Worm (Caenorhabditis elegans) whole organism, L4 larva: Measurements from ENCODE around the gene gasr-8.

Experiments used
- D1046.2 ChIP-seq: fragments of 200-800 bp; sonication (Bioruptor generic); IDR thresholded peaks from 2 replicates; pipeline ENCODE4 v1.3.6; 2022; ENCODE audit warnings: missing genetic modification characterization, missing compliant biosample characterization
- R02D3.7 ChIP-seq: fragments of 150-350 bp; sonication (generic microtip); optimal IDR thresholded peaks from 3 replicates; lab custom pipeline; 2014; ENCODE audit warnings: missing biosample characterization, missing genetic modification characterization
- T20F7.1 ChIP-seq: fragments of 200-800 bp; sonication (Bioruptor generic); optimal IDR thresholded peaks from 2 replicates; lab custom pipeline; 2018; ENCODE audit warnings: mild to moderate bottlenecking, missing genetic modification characterization, missing compliant biosample characterization
- ZK337.2 ChIP-seq: fragments of 200-800 bp; sonication (Bioruptor generic); IDR thresholded peaks from 2 replicates; pipeline ENCODE4 v1.3.6; 2022; ENCODE audit warnings: missing genetic modification reagents, missing genetic modification characterization, missing compliant biosample characterization
- aha-1 ChIP-seq: fragments of 150-350 bp; peaks from one replicate; lab custom pipeline; 2014; ENCODE audit warnings: missing biosample characterization, missing genetic modification characterization
- attf-4 ChIP-seq: sonication (generic microtip); optimal IDR thresholded peaks from 3 replicates; lab custom pipeline; 2017; ENCODE audit warnings: missing biosample characterization, missing genetic modification characterization
- ceh-32 ChIP-seq: sonication (generic microtip); optimal IDR thresholded peaks from 2 replicates; lab custom pipeline; 2016; ENCODE audit warnings: mild to moderate bottlenecking, missing genetic modification characterization, missing compliant biosample characterization; ENCODE audit not compliant: poor library complexity
- ceh-44 ChIP-seq: fragments of 200-800 bp; sonication (Bioruptor generic); IDR thresholded peaks from 2 replicates; pipeline ENCODE4 v1.3.6; 2022; ENCODE audit warnings: missing genetic modification reagents, missing genetic modification characterization, missing compliant biosample characterization
- daf-16 ChIP-seq, 3 experiments: sonication (generic microtip); optimal IDR thresholded peaks; 2 replicates each; lab custom pipeline; 2016 to 2017; ENCODE audit warnings: missing genetic modification characterization in 3 of 3, missing genetic modification reagents in 3 of 3, mild to moderate bottlenecking in 2 of 3, missing compliant biosample characterization in 2 of 3, missing biosample characterization in 1 of 3, moderate library complexity in 1 of 3
- duxl-1 ChIP-seq: sonication (generic microtip); optimal IDR thresholded peaks from 2 replicates; lab custom pipeline; 2016; ENCODE audit warnings: mild to moderate bottlenecking, missing genetic modification characterization, moderate library complexity, missing compliant biosample characterization; ENCODE audit not compliant: poor library complexity
- egl-27 ChIP-seq: sonication (generic microtip); optimal IDR thresholded peaks from 3 replicates; lab custom pipeline; 2017; ENCODE audit warnings: missing biosample characterization, missing genetic modification reagents, missing genetic modification characterization
- fos-1 ChIP-seq: fragments of 150-350 bp; optimal IDR thresholded peaks from 2 replicates; lab custom pipeline; 2014; ENCODE audit warnings: missing biosample characterization, missing genetic modification characterization
- gei-8 ChIP-seq: fragments of 200-800 bp; sonication (Bioruptor generic); optimal IDR thresholded peaks from 2 replicates; lab custom pipeline; 2018; ENCODE audit warnings: mild to moderate bottlenecking, missing genetic modification characterization, missing compliant biosample characterization
- jun-1 ChIP-seq: fragments of 150-350 bp; optimal IDR thresholded peaks from 2 replicates; lab custom pipeline; 2014; ENCODE audit warnings: missing biosample characterization, missing genetic modification reagents, missing genetic modification characterization
- lim-7 ChIP-seq: fragments of 200-800 bp; sonication (Bioruptor generic); IDR thresholded peaks from 2 replicates; pipeline ENCODE4 v1.3.6; 2022; ENCODE audit warnings: missing genetic modification characterization, missing compliant biosample characterization
- lin-1 ChIP-seq: fragments of 200-800 bp; sonication (Bioruptor generic); IDR thresholded peaks from 2 replicates; pipeline ENCODE4 v1.3.6; 2022; ENCODE audit warnings: missing genetic modification reagents, missing genetic modification characterization, missing compliant biosample characterization
- lin-29 ChIP-seq: fragments of 200-800 bp; sonication (Bioruptor generic); IDR thresholded peaks from 2 replicates; pipeline ENCODE4 v1.3.6; 2022; ENCODE audit warnings: missing genetic modification reagents, missing genetic modification characterization, missing compliant biosample characterization
- lin-38 ChIP-seq: fragments of 200-800 bp; sonication (Bioruptor generic); IDR thresholded peaks from 2 replicates; pipeline ENCODE4 v1.3.6; 2022; ENCODE audit warnings: missing genetic modification reagents, missing genetic modification characterization, missing compliant biosample characterization
- lin-39 ChIP-seq: fragments of 150-350 bp; optimal IDR thresholded peaks from 2 replicates; lab custom pipeline; 2014; ENCODE audit warnings: missing biosample characterization, missing genetic modification reagents, missing genetic modification characterization
- lir-3 ChIP-seq: sonication (generic microtip); optimal IDR thresholded peaks from 2 replicates; lab custom pipeline; 2016; ENCODE audit warnings: mild to moderate bottlenecking, missing genetic modification characterization, missing compliant biosample characterization
- madf-5 ChIP-seq, 2 experiments: fragments of 200-800 bp; sonication (Bioruptor generic); IDR thresholded peaks; 2 replicates each; pipeline ENCODE4 v1.3.6; 2022; ENCODE audit warnings: missing compliant biosample characterization in 2 of 2, missing genetic modification characterization in 2 of 2
- mdl-1 ChIP-seq, 2 experiments: fragments of 150-350 bp in 1 of 2; sonication (generic microtip) in 1 of 2; optimal IDR thresholded peaks; 2 replicates each; lab custom pipeline; 2014 to 2017; ENCODE audit warnings: missing biosample characterization in 2 of 2, missing genetic modification characterization in 2 of 2
- mep-1 ChIP-seq: fragments of 150-350 bp; sonication (generic microtip); optimal IDR thresholded peaks from 3 replicates; lab custom pipeline; 2014; ENCODE audit warnings: missing biosample characterization, missing genetic modification characterization
- mxl-3 ChIP-seq: fragments of 200-800 bp; sonication (Bioruptor generic); optimal IDR thresholded peaks from 2 replicates; lab custom pipeline; 2018; ENCODE audit warnings: mild to moderate bottlenecking, missing genetic modification characterization, missing compliant biosample characterization
- nhr-102 ChIP-seq: sonication (generic microtip); optimal IDR thresholded peaks from 2 replicates; lab custom pipeline; 2016; ENCODE audit warnings: mild to moderate bottlenecking, missing genetic modification characterization, moderate library complexity, missing compliant biosample characterization
- nhr-25 ChIP-seq: sonication (generic microtip); optimal IDR thresholded peaks from 2 replicates; lab custom pipeline; 2017; ENCODE audit warnings: missing genetic modification characterization, mild to moderate bottlenecking, missing compliant biosample characterization, antibody characterized with exemption, moderate library complexity, borderline replicate concordance; ENCODE audit not compliant: insufficient read depth
- nhr-41 ChIP-seq: fragments of 200-800 bp; sonication (Bioruptor generic); IDR thresholded peaks from 2 replicates; pipeline ENCODE4 v1.3.6; 2022; ENCODE audit warnings: missing genetic modification reagents, missing genetic modification characterization, missing compliant biosample characterization
- nhr-42 ChIP-seq: fragments of 200-800 bp; sonication (Bioruptor generic); IDR thresholded peaks from 2 replicates; pipeline ENCODE4 v1.3.6; 2022; ENCODE audit warnings: missing genetic modification characterization, missing compliant biosample characterization
- nhr-6 ChIP-seq: fragments of 150-350 bp; optimal IDR thresholded peaks from 2 replicates; lab custom pipeline; 2014; ENCODE audit warnings: missing biosample characterization, missing genetic modification characterization
- nhr-76 ChIP-seq: fragments of 150-350 bp; optimal IDR thresholded peaks from 2 replicates; lab custom pipeline; 2014; ENCODE audit warnings: missing biosample characterization, missing genetic modification characterization
- pha-4 ChIP-seq, 2 experiments: fragments of 150-350 bp in 1 of 2; fragments of 200-800 bp in 1 of 2; sonication (Bioruptor generic) in 1 of 2; IDR thresholded peaks in 1 of 2; optimal IDR thresholded peaks in 1 of 2; 2 replicates each; pipeline versions ENCODE4 v1.3.6 to Lab custom; 2014 to 2022; ENCODE audit warnings: missing genetic modification characterization in 2 of 2, missing genetic modification reagents in 2 of 2, missing biosample characterization in 1 of 2, missing compliant biosample characterization in 1 of 2
- spr-1 ChIP-seq: sonication (generic microtip); optimal IDR thresholded peaks from 2 replicates; lab custom pipeline; 2016; ENCODE audit warnings: mild to moderate bottlenecking, missing genetic modification characterization, missing compliant biosample characterization
- spr-3 ChIP-seq: fragments of 200-800 bp; sonication (Bioruptor generic); optimal IDR thresholded peaks from 2 replicates; lab custom pipeline; 2018; ENCODE audit warnings: mild to moderate bottlenecking, missing genetic modification characterization, missing compliant biosample characterization
- unc-130 ChIP-seq: sonication (generic microtip); optimal IDR thresholded peaks from 2 replicates; lab custom pipeline; 2016; ENCODE audit warnings: missing genetic modification reagents, missing genetic modification characterization, missing compliant biosample characterization
- ztf-7 ChIP-seq: fragments of 150-350 bp; optimal IDR thresholded peaks from 2 replicates; lab custom pipeline; 2014; ENCODE audit warnings: missing biosample characterization, missing genetic modification characterization

Gene gasr-8

ce11 chrV:14726596-14726995, 37.7 kb downstream of the gasr-8 start, which contains the start of gene Y50E8A.1:
TSS of gene Y50E8A.1 (plus strand) at chrV:14726896.
- TF ChIP-seq madf-5 (GFP tag; IDR thresholded peaks at IDR 0.05; lab: Robert Waterston, UW) (no peak), aha-1 (peak; percentile 72)

DNA sequence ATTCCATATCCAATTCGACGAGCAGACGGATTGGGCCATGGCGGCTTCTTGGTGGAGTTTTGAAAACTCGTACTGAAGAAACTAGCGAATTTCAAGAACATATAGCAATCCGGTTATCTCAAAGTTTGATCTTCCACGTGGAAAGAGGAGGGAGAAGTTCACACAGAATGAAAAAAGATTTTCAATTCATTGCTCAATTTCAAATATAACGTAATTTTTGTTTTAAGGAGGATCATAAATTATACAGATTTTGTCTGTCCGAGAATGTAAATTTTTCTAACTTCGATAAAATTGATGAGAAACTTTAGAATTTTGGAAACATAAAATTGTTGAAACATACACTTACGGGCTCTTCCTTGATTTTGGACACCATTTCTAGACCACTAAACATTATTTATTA, 39.8 kb downstream of the gasr-8 start, which contains the start of gene Y50E8A.2:
Y50E8A.2 (minus strand) TSS at position 101 of the 400 bp plus-strand sequence.
- no peak for TF ChIP-seq mxl-3
- TF ChIP-seq ztf-7 (tag; lab: Kevin White, UChicago), result no peak
- TF ChIP-seq R02D3.7, result no peak
- TF ChIP-seq lin-39 (tag; lab: Kevin White, UChicago), result no peak
- no peak for TF ChIP-seq ZK337.2 (GFP tag; lab: Robert Waterston, UW)
- no peak for TF ChIP-seq nhr-42 (GFP tag; lab: Robert Waterston, UW)
- TF ChIP-seq nhr-76 (tag; lab: Kevin White, UChicago), result no peak
- no peak for TF ChIP-seq pha-4 (GFP tag; IDR thresholded peaks at IDR 0.05; lab: Robert Waterston, UW)
- TF ChIP-seq pha-4 (tag; optimal IDR thresholded peaks at IDR 0.05; lab: Kevin White, UChicago), result no peak
- TF ChIP-seq jun-1 (tag; lab: Kevin White, UChicago), result no peak
- TF ChIP-seq unc-130 (GFP tag; lab: Kevin White, UChicago), result no peak
- no peak for TF ChIP-seq duxl-1
- no peak for TF ChIP-seq lin-29
- no peak for TF ChIP-seq egl-27 (tag; lab: Kevin White, UChicago)
- TF ChIP-seq madf-5 (GFP tag; IDR thresholded peaks at IDR 0.05; lab: Robert Waterston, UW), result no peak
- no peak for TF ChIP-seq lir-3 (tag; lab: Kevin White, UChicago)
- no peak for TF ChIP-seq lin-38 (GFP tag; lab: Robert Waterston, UW)
- no peak for TF ChIP-seq ceh-44 (GFP tag; lab: Robert Waterston, UW)
- no peak for TF ChIP-seq nhr-102 (tag; lab: Kevin White, UChicago)
- no peak for TF ChIP-seq T20F7.1 (GFP tag; lab: Kevin White, UChicago)
- TF ChIP-seq fos-1 (tag; lab: Kevin White, UChicago), result no peak

DNA sequence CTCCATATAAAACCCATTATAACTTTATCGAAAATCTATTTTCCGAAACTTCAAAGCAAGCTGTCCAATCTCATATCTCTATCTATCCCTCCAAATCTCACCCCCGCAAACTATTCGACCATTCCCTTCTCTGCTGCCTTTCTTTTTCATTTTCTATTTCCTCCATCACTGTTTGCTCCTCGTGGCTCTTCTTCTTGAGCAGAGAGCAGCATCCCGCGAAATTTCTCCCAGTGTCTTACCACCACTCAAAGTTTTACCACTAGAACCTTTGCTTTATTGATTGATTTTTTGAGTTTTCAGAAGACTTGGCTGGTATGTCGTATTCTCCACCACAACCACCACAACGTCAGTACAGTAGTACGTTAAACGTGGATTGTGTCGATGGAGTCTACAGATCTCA, 40.4 kb downstream of the gasr-8 start, which contains the start of gene oig-3:
oig-3 (plus strand) TSS at position 301 of the 400 bp plus-strand sequence.
- no peak for TF ChIP-seq gei-8 (GFP tag; lab: Kevin White, UChicago)
- no peak for TF ChIP-seq spr-1 (tag; lab: Kevin White, UChicago)
- TF ChIP-seq attf-4 (tag; lab: Kevin White, UChicago), result no peak
- no peak for TF ChIP-seq ceh-32 (tag; lab: Kevin White, UChicago)
- TF ChIP-seq D1046.2 (GFP tag; lab: Robert Waterston, UW), result no peak
- no peak for TF ChIP-seq daf-16 (GFP tag; optimal IDR thresholded peaks at IDR 0.05; lab: Kevin White, UChicago)
- TF ChIP-seq daf-16 (tag; optimal IDR thresholded peaks at IDR 0.05; lab: Kevin White, UChicago), result no peak
- TF ChIP-seq mep-1, result no peak
- no peak for TF ChIP-seq nhr-6 (tag; lab: Kevin White, UChicago)
- no peak for TF ChIP-seq lin-1 (GFP tag; lab: Robert Waterston, UW)
- TF ChIP-seq mdl-1 (tag; optimal IDR thresholded peaks at IDR 0.05; lab: Kevin White, UChicago), result no peak
- no peak for TF ChIP-seq lin-39 (tag; lab: Kevin White, UChicago)
- no peak for TF ChIP-seq nhr-41 (GFP tag; lab: Robert Waterston, UW)
- no peak for TF ChIP-seq spr-3 (GFP tag; lab: Kevin White, UChicago)
- no peak for TF ChIP-seq lim-7 (GFP tag; lab: Robert Waterston, UW)
- TF ChIP-seq lir-3 (tag; lab: Kevin White, UChicago), result no peak
- TF ChIP-seq nhr-25 (tag; lab: Kevin White, UChicago), result no peak
